Fruit fly (Drosophila melanogaster) whole organism, embryonic: ENCODE data around the gene snz.

Experiments used
- Abd-B ChIP-seq: fragments of 200-800 bp; sonication (Bioruptor generic); optimal IDR thresholded peaks from 2 replicates; lab custom pipeline; 2018; ENCODE audit warnings: missing biosample characterization, mild to moderate bottlenecking, missing genetic modification characterization, moderate library complexity
- Asciz ChIP-seq: fragments of 200-800 bp; sonication (Bioruptor generic); optimal IDR thresholded peaks from 2 replicates; lab custom pipeline; 2017; ENCODE audit warnings: missing biosample characterization, mild to moderate bottlenecking, missing genetic modification characterization, missing genetic modification reagents
- Atf3 ChIP-seq: fragments of 200-800 bp; sonication (Bioruptor generic); optimal IDR thresholded peaks from 3 replicates; lab custom pipeline; 2016; ENCODE audit warnings: missing biosample characterization, missing genetic modification characterization
- B-H2 ChIP-seq: fragments of 200-800 bp; sonication (Bioruptor generic); optimal IDR thresholded peaks from 2 replicates; lab custom pipeline; 2018; ENCODE audit warnings: missing biosample characterization, mild to moderate bottlenecking, missing genetic modification characterization
- CG10959 ChIP-seq: fragments of 200-800 bp; sonication (Bioruptor generic); IDR thresholded peaks from 2 replicates; pipeline ENCODE4 v1.3.6; 2022; ENCODE audit warnings: missing biosample characterization, missing genetic modification characterization
- CG11695 ChIP-seq: fragments of 200-800 bp; sonication (Bioruptor generic); IDR thresholded peaks from 3 replicates; pipeline ENCODE4 v1.3.6; 2022; ENCODE audit warnings: missing biosample characterization, missing genetic modification characterization
- CG12744 ChIP-seq: fragments of 200-800 bp; sonication (Bioruptor generic); optimal IDR thresholded peaks from 2 replicates; lab custom pipeline; 2016; ENCODE audit warnings: missing biosample characterization, missing genetic modification characterization
- CG13424 ChIP-seq: fragments of 200-800 bp; sonication (Bioruptor generic); optimal IDR thresholded peaks from 2 replicates; lab custom pipeline; 2019; ENCODE audit warnings: missing biosample characterization, mild to moderate bottlenecking, missing genetic modification characterization, moderate library complexity
- CG15269 ChIP-seq: fragments of 200-800 bp; sonication (Bioruptor generic); optimal IDR thresholded peaks from 2 replicates; lab custom pipeline; 2018; ENCODE audit warnings: missing biosample characterization, mild to moderate bottlenecking, missing genetic modification characterization, moderate library complexity
- CG1529 ChIP-seq: fragments of 200-800 bp; sonication (Bioruptor generic); optimal IDR thresholded peaks from 3 replicates; lab custom pipeline; 2018; ENCODE audit warnings: missing biosample characterization, missing genetic modification characterization
- CG17328 ChIP-seq: fragments of 200-800 bp; sonication (Bioruptor generic); IDR thresholded peaks from 2 replicates; pipeline ENCODE4 v1.3.6; 2022; ENCODE audit warnings: missing biosample characterization, missing genetic modification characterization
- CG17829 ChIP-seq: fragments of 200-800 bp; optimal IDR thresholded peaks from 2 replicates; lab custom pipeline; 2019; ENCODE audit warnings: missing biosample characterization, mild to moderate bottlenecking, missing genetic modification characterization, moderate library complexity
- CG1832 ChIP-seq: fragments of 200-800 bp; sonication (Bioruptor generic); optimal IDR thresholded peaks from 2 replicates; lab custom pipeline; 2017; ENCODE audit warnings: missing biosample characterization, mild to moderate bottlenecking, missing genetic modification characterization, inconsistent platforms
- CG4404 ChIP-seq: fragments of 200-800 bp; sonication (Bioruptor generic); IDR thresholded peaks from 2 replicates; pipeline ENCODE4 v1.3.6; 2022; ENCODE audit warnings: missing biosample characterization, missing genetic modification characterization
- CG4854 ChIP-seq: fragments of 200-800 bp; sonication (Bioruptor generic); optimal IDR thresholded peaks from 2 replicates; lab custom pipeline; 2016; ENCODE audit warnings: missing biosample characterization, missing genetic modification characterization, inconsistent platforms
- CG7963 ChIP-seq: fragments of 200-800 bp; sonication (Bioruptor generic); IDR thresholded peaks from 3 replicates; pipeline ENCODE4 v1.3.6; 2022; ENCODE audit warnings: missing biosample characterization, missing genetic modification characterization; ENCODE audit not compliant: partially characterized antibody
- CG7987 ChIP-seq: fragments of 200-800 bp; sonication (Bioruptor generic); optimal IDR thresholded peaks from 2 replicates; lab custom pipeline; 2018; ENCODE audit warnings: missing biosample characterization, mild to moderate bottlenecking, missing genetic modification characterization, moderate library complexity
- CG9437 ChIP-seq: fragments of 200-800 bp; sonication (Bioruptor generic); optimal IDR thresholded peaks from 2 replicates; lab custom pipeline; 2018; ENCODE audit warnings: missing biosample characterization, mild to moderate bottlenecking, missing genetic modification characterization
- Camta ChIP-seq: fragments of 200-800 bp; sonication (Bioruptor generic); optimal IDR thresholded peaks from 2 replicates; lab custom pipeline; 2016; ENCODE audit warnings: missing biosample characterization, missing genetic modification characterization
- Dbx ChIP-seq: fragments of 200-800 bp; sonication (Bioruptor generic); IDR thresholded peaks from 3 replicates; pipeline ENCODE4 v1.3.6; 2022; ENCODE audit warnings: missing biosample characterization, missing genetic modification characterization
- Dref ChIP-seq: fragments of 200-800 bp; sonication (Bioruptor generic); IDR thresholded peaks from 2 replicates; pipeline ENCODE4 v1.3.6; 2022; ENCODE audit warnings: missing biosample characterization, missing genetic modification characterization
- Fer3 ChIP-seq: fragments of 200-800 bp; sonication (Bioruptor generic); optimal IDR thresholded peaks from 2 replicates; lab custom pipeline; 2018; ENCODE audit warnings: missing biosample characterization, mild to moderate bottlenecking, missing genetic modification characterization, moderate library complexity
- HLHmδ ChIP-seq: fragments of 200-800 bp; sonication (Bioruptor generic); optimal IDR thresholded peaks from 2 replicates; lab custom pipeline; 2018; ENCODE audit warnings: missing biosample characterization, mild to moderate bottlenecking, missing genetic modification characterization, moderate library complexity
- HmgZ ChIP-seq: fragments of 200-800 bp; sonication (Bioruptor generic); optimal IDR thresholded peaks from 2 replicates; lab custom pipeline; 2018; ENCODE audit warnings: missing biosample characterization, mild to moderate bottlenecking, missing genetic modification characterization
- Hr78 ChIP-seq, 2 experiments: fragments of 200-800 bp in 1 of 2; fragments of >200 bp in 1 of 2; sonication (Bioruptor generic) in 1 of 2; optimal IDR thresholded peaks; 2 replicates each; lab custom pipeline; 2017 to 2019; ENCODE audit warnings: missing biosample characterization in 2 of 2, missing genetic modification characterization in 2 of 2, mild to moderate bottlenecking in 1 of 2, moderate library complexity in 1 of 2
- Meics ChIP-seq: fragments of 200-800 bp; sonication (Bioruptor generic); optimal IDR thresholded peaks from 2 replicates; lab custom pipeline; 2017; ENCODE audit warnings: missing biosample characterization, mild to moderate bottlenecking, missing genetic modification characterization
- Myb ChIP-seq: fragments of 200-800 bp; sonication (Bioruptor generic); optimal IDR thresholded peaks from 2 replicates; lab custom pipeline; 2016; ENCODE audit warnings: missing biosample characterization, missing genetic modification characterization
- ab ChIP-seq: fragments of 200-800 bp; sonication (Bioruptor generic); optimal IDR thresholded peaks from 2 replicates; lab custom pipeline; 2016; ENCODE audit warnings: missing biosample characterization, missing genetic modification characterization
- aop ChIP-seq: fragments of 200-800 bp; sonication (Bioruptor generic); IDR thresholded peaks from 2 replicates; pipeline ENCODE4 v1.3.6; 2022; ENCODE audit warnings: missing biosample characterization, missing genetic modification characterization
- bbx ChIP-seq: fragments of 200-800 bp; sonication (Bioruptor generic); IDR thresholded peaks from 2 replicates; pipeline ENCODE4 v1.3.6; 2022; ENCODE audit warnings: missing biosample characterization, missing genetic modification characterization; ENCODE audit not compliant: partially characterized antibody
- cad ChIP-seq: fragments of >200 bp; optimal IDR thresholded peaks from 2 replicates; lab custom pipeline; 2017; ENCODE audit warnings: missing biosample characterization, missing genetic modification characterization
- cato ChIP-seq: fragments of 200-800 bp; sonication (Bioruptor generic); optimal IDR thresholded peaks from 2 replicates; lab custom pipeline; 2016; ENCODE audit warnings: missing biosample characterization, missing genetic modification characterization, borderline replicate concordance
- ci ChIP-seq: fragments of 200-800 bp; sonication (Bioruptor generic); IDR thresholded peaks from 3 replicates; pipeline ENCODE4 v1.3.6; 2022; ENCODE audit warnings: missing biosample characterization, missing genetic modification characterization
- cwo ChIP-seq: fragments of 200-800 bp; sonication (Bioruptor generic); optimal IDR thresholded peaks from 3 replicates; lab custom pipeline; 2017; ENCODE audit warnings: missing biosample characterization, missing genetic modification characterization, mild to moderate bottlenecking, moderate library complexity, missing genetic modification reagents
- dimm ChIP-seq: fragments of 200-800 bp; sonication (Bioruptor generic); IDR thresholded peaks from 2 replicates; pipeline ENCODE4 v1.3.6; 2022; ENCODE audit warnings: missing biosample characterization, missing genetic modification characterization
- ems ChIP-seq: fragments of 200-800 bp; sonication (Bioruptor generic); optimal IDR thresholded peaks from 3 replicates; lab custom pipeline; 2016; ENCODE audit warnings: missing biosample characterization, missing genetic modification characterization
- eve ChIP-seq, 2 experiments: fragments of >200 bp; optimal IDR thresholded peaks; 2 replicates each; lab custom pipeline; 2017; ENCODE audit warnings: missing biosample characterization in 2 of 2, missing genetic modification characterization in 2 of 2
- fd3F ChIP-seq: fragments of 200-800 bp; sonication (Bioruptor generic); optimal IDR thresholded peaks from 2 replicates; lab custom pipeline; 2018; ENCODE audit warnings: missing biosample characterization, mild to moderate bottlenecking, missing genetic modification characterization, moderate library complexity
- kay ChIP-seq: fragments of 200-800 bp; sonication (Bioruptor generic); optimal IDR thresholded peaks from 2 replicates; lab custom pipeline; 2016; ENCODE audit warnings: missing biosample characterization, missing genetic modification characterization
- knrl ChIP-seq: fragments of 200-800 bp; sonication (Bioruptor generic); IDR thresholded peaks from 3 replicates; pipeline ENCODE4 v1.3.6; 2022; ENCODE audit warnings: missing biosample characterization, missing genetic modification characterization; ENCODE audit not compliant: partially characterized antibody
- lbe ChIP-seq: fragments of 200-800 bp; sonication (Bioruptor generic); optimal IDR thresholded peaks from 2 replicates; lab custom pipeline; 2016; ENCODE audit warnings: missing biosample characterization, mild to moderate bottlenecking, missing genetic modification characterization
- lola ChIP-seq, 3 experiments: fragments of >200 bp in 2 of 3; fragments of 200-800 bp in 1 of 3; sonication (Bioruptor generic) in 1 of 3; optimal IDR thresholded peaks; 2 replicates each; lab custom pipeline; 2017 to 2019; ENCODE audit warnings: missing biosample characterization in 3 of 3, missing genetic modification characterization in 3 of 3, mild to moderate bottlenecking in 1 of 3, moderate library complexity in 1 of 3
- peb ChIP-seq: fragments of 200-800 bp; sonication (Bioruptor generic); IDR thresholded peaks from 2 replicates; pipeline ENCODE4 v1.3.6; 2022; ENCODE audit warnings: missing biosample characterization, missing genetic modification characterization
- pros ChIP-seq: fragments of 200-800 bp; sonication (Bioruptor generic); optimal IDR thresholded peaks from 3 replicates; lab custom pipeline; 2019; ENCODE audit warnings: missing biosample characterization, mild to moderate bottlenecking, missing genetic modification characterization, moderate library complexity
- repo ChIP-seq: fragments of 200-800 bp; sonication (Bioruptor generic); optimal IDR thresholded peaks from 2 replicates; lab custom pipeline; 2016; ENCODE audit warnings: missing biosample characterization, missing genetic modification characterization
- sc ChIP-seq, 3 experiments: fragments of >200 bp in 2 of 3; fragments of 200-800 bp in 1 of 3; sonication (Bioruptor generic) in 1 of 3; optimal IDR thresholded peaks; 2 replicates in 2 of 3; 3 replicates in 1 of 3; lab custom pipeline; 2017; ENCODE audit warnings: mild to moderate bottlenecking in 1 of 3, missing biosample characterization in 1 of 3, missing genetic modification characterization in 1 of 3, missing genetic modification reagents in 1 of 3
- sima ChIP-seq: fragments of 200-800 bp; sonication (Bioruptor generic); optimal IDR thresholded peaks from 2 replicates; lab custom pipeline; 2016; ENCODE audit warnings: missing biosample characterization, missing genetic modification characterization
- sqz ChIP-seq: fragments of 200-800 bp; sonication (Bioruptor generic); optimal IDR thresholded peaks from 3 replicates; lab custom pipeline; 2018; ENCODE audit warnings: missing biosample characterization, mild to moderate bottlenecking, missing genetic modification characterization
- wdn ChIP-seq: fragments of 200-800 bp; sonication (Bioruptor generic); IDR thresholded peaks from 2 replicates; pipeline ENCODE4 v1.3.6; 2022; ENCODE audit warnings: missing biosample characterization, missing genetic modification characterization

Gene snz

dm6 chrX:7967052-7967847, 55.4 kb downstream of the snz start (continued):
- TF ChIP-seq CG1529 (GFP tag; lab: Kevin White, UChicago) (no peak), CG7963 (no peak), dimm (GFP tag; lab: Robert Waterston, UW) (no peak), CG10959 (GFP tag; lab: Robert Waterston, UW) (no peak), aop (GFP tag; lab: Robert Waterston, UW) (no peak), Dbx (GFP tag; lab: Robert Waterston, UW) (0 out of 3 replicates have a peak, but pooled peaks have one; percentile 8), ab (no peak), wdn (no peak), CG12744 (GFP tag; lab: Kevin White, UChicago) (no peak), HmgZ (tag; lab: Kevin White, UChicago) (no peak), cwo (GFP tag; lab: Kevin White, UChicago) (no peak), Meics (GFP tag; lab: Kevin White, UChicago) (no peak), CG15269 (tag; lab: Kevin White, UChicago) (no peak), peb (GFP tag; lab: Robert Waterston, UW) (no peak), Dref (GFP tag; lab: Robert Waterston, UW) (no peak), fd3F (no peak), knrl (GFP tag; lab: Robert Waterston, UW) (no peak), eve (GFP tag; optimal IDR thresholded peaks at IDR 0.05; lab: Kevin White, UChicago) (no peak), Camta (GFP tag; lab: Kevin White, UChicago) (no peak), CG4854 (GFP tag; lab: Kevin White, UChicago) (no peak), sc (optimal IDR thresholded peaks at IDR 0.05; lab: Kevin White, UChicago) (no peak), sc (GFP tag; optimal IDR thresholded peaks at IDR 0.05; lab: Kevin White, UChicago) (no peak), ems (GFP tag; lab: Kevin White, UChicago) (no peak), HLHmδ (GFP tag; lab: Kevin White, UChicago) (no peak), pros (GFP tag; lab: Kevin White, UChicago) (no peak), Myb (GFP tag; lab: Kevin White, UChicago) (no peak), Abd-B (GFP tag; lab: Kevin White, UChicago) (no peak), Hr78 (GFP tag; optimal IDR thresholded peaks at IDR 0.05; lab: Kevin White, UChicago) (no peak), CG13424 (no peak), repo (GFP tag; lab: Kevin White, UChicago) (no peak), lbe (GFP tag; lab: Kevin White, UChicago) (no peak), lola (GFP tag; optimal IDR thresholded peaks at IDR 0.05; lab: Kevin White, UChicago) (no peak), kay (GFP tag; lab: Kevin White, UChicago) (no peak), sima (GFP tag; lab: Kevin White, UChicago) (no peak), cad (GFP tag; lab: Kevin White, UChicago) (no peak), Atf3 (GFP tag; lab: Kevin White, UChicago) (no peak), CG7987 (GFP tag; lab: Kevin White, UChicago) (no peak), CG17328 (GFP tag; lab: Robert Waterston, UW) (no peak), CG9437 (GFP tag; lab: Kevin White, UChicago) (no peak), cato (GFP tag; lab: Kevin White, UChicago) (no peak), sqz (GFP tag; lab: Kevin White, UChicago) (peak; percentile 49), bbx (GFP tag; lab: Robert Waterston, UW) (no peak), CG17829 (no peak), B-H2 (no peak), ci (GFP tag; lab: Robert Waterston, UW) (no peak), Asciz (GFP tag; lab: Kevin White, UChicago) (no peak), CG1832 (GFP tag; lab: Kevin White, UChicago) (peak; percentile 73), CG4404 (GFP tag; lab: Robert Waterston, UW) (no peak), CG11695 (GFP tag; lab: Robert Waterston, UW) (no peak), Fer3 (no peak)
